Worm (Caenorhabditis elegans): ENCODE measurements around the gene cdc-25.2.

- no peak for TF ChIP-seq tlf-1 (GFP tag; optimal IDR thresholded peaks at IDR 0.05)
- no peak for TF ChIP-seq unc-62 (GFP tag; optimal IDR thresholded peaks at IDR 0.05)
- TF ChIP-seq ama-1 (optimal IDR thresholded peaks at IDR 0.05), result no peak
- no peak for TF ChIP-seq ama-1 (GFP tag; optimal IDR thresholded peaks at IDR 0.05)
- no peak for TF ChIP-seq C17E4.6 (GFP tag; IDR thresholded peaks at IDR 0.05)
- no peak for TF ChIP-seq him-1 (tag; optimal IDR thresholded peaks at IDR 0.05)
Observed at ce11 chrV:1624340-1624739, 57.5 kb downstream of the cdc-25.2 start, which contains the start of gene nhr-110.
